Fruit fly (Drosophila melanogaster) whole organism, embryonic: ENCODE data around the gene CG6928.

ENCODE experiments used
- Ada2b ChIP-seq: fragments of 200-800 bp; sonication (Bioruptor generic); IDR thresholded peaks from 2 replicates; pipeline ENCODE4 v1.3.6; 2022; ENCODE audit warnings: missing biosample characterization, missing genetic modification characterization
- Atf3 ChIP-seq: fragments of 200-800 bp; sonication (Bioruptor generic); optimal IDR thresholded peaks from 3 replicates; lab custom pipeline; 2016; ENCODE audit warnings: missing biosample characterization, missing genetic modification characterization
- Bgb ChIP-seq: fragments of 200-800 bp; sonication (Bioruptor generic); IDR thresholded peaks from 2 replicates; pipeline ENCODE4 v1.3.6; 2022; ENCODE audit warnings: missing biosample characterization, missing genetic modification characterization; ENCODE audit not compliant: partially characterized antibody
- CG10565 ChIP-seq: fragments of 200-800 bp; sonication (Bioruptor generic); optimal IDR thresholded peaks from 3 replicates; lab custom pipeline; 2016; ENCODE audit warnings: missing biosample characterization, mild to moderate bottlenecking, missing genetic modification characterization
- CG12219 ChIP-seq: fragments of 200-800 bp; sonication (Bioruptor generic); optimal IDR thresholded peaks from 3 replicates; lab custom pipeline; 2018; ENCODE audit warnings: missing biosample characterization, mild to moderate bottlenecking, missing genetic modification characterization
- CG12942 ChIP-seq: fragments of 200-800 bp; sonication (Bioruptor generic); optimal IDR thresholded peaks from 3 replicates; lab custom pipeline; 2016; ENCODE audit warnings: missing biosample characterization, missing genetic modification characterization
- CG14050 ChIP-seq: fragments of 200-800 bp; sonication (Bioruptor generic); IDR thresholded peaks from 3 replicates; pipeline ENCODE4 v1.3.6; 2022; ENCODE audit warnings: missing biosample characterization, missing genetic modification characterization
- CG15073 ChIP-seq: fragments of 200-800 bp; sonication (Bioruptor generic); optimal IDR thresholded peaks from 2 replicates; lab custom pipeline; 2016; ENCODE audit warnings: missing biosample characterization, missing genetic modification characterization
- CG16815 ChIP-seq: fragments of 200-800 bp; sonication (Bioruptor generic); optimal IDR thresholded peaks from 3 replicates; lab custom pipeline; 2017; ENCODE audit warnings: missing biosample characterization, mild to moderate bottlenecking, missing genetic modification characterization
- CG17186 ChIP-seq: fragments of 200-800 bp; sonication (Bioruptor generic); optimal IDR thresholded peaks from 3 replicates; lab custom pipeline; 2017; ENCODE audit warnings: missing biosample characterization, missing genetic modification reagents, missing genetic modification characterization
- CG2116 ChIP-seq: fragments of 200-800 bp; sonication (Bioruptor generic); optimal IDR thresholded peaks from 3 replicates; lab custom pipeline; 2018; ENCODE audit warnings: missing biosample characterization, mild to moderate bottlenecking, missing genetic modification characterization
- CG2120 ChIP-seq: fragments of 200-800 bp; sonication (Bioruptor generic); optimal IDR thresholded peaks from 3 replicates; lab custom pipeline; 2016; ENCODE audit warnings: missing biosample characterization, missing genetic modification characterization
- CG5245 ChIP-seq: fragments of 200-800 bp; sonication (Bioruptor generic); optimal IDR thresholded peaks from 3 replicates; lab custom pipeline; 2016; ENCODE audit warnings: missing biosample characterization, missing genetic modification characterization
- CG7963 ChIP-seq: fragments of 200-800 bp; sonication (Bioruptor generic); IDR thresholded peaks from 3 replicates; pipeline ENCODE4 v1.3.6; 2022; ENCODE audit warnings: missing biosample characterization, missing genetic modification characterization; ENCODE audit not compliant: partially characterized antibody
- CG9215 ChIP-seq: fragments of 200-800 bp; sonication (Bioruptor generic); IDR thresholded peaks from 2 replicates; pipeline ENCODE4 v1.3.6; 2022; ENCODE audit warnings: missing biosample characterization, missing genetic modification characterization
- CTCF ChIP-seq: fragments of 200-800 bp; sonication (Bioruptor generic); optimal IDR thresholded peaks from 2 replicates; lab custom pipeline; 2017; ENCODE audit warnings: missing biosample characterization, mild to moderate bottlenecking, missing genetic modification characterization, moderate library complexity
- Dref ChIP-seq: fragments of 200-800 bp; sonication (Bioruptor generic); IDR thresholded peaks from 2 replicates; pipeline ENCODE4 v1.3.6; 2022; ENCODE audit warnings: missing biosample characterization, missing genetic modification characterization
- Hr39 ChIP-seq: fragments of >200 bp; optimal IDR thresholded peaks from 2 replicates; lab custom pipeline; 2017
- MBD-R2 ChIP-seq: fragments of 200-800 bp; sonication (Bioruptor generic); IDR thresholded peaks from 2 replicates; pipeline ENCODE4 v1.3.6; 2022; ENCODE audit warnings: missing biosample characterization, missing genetic modification characterization
- Med ChIP-seq: fragments of 200-800 bp; sonication (Bioruptor generic); peaks from one replicate; lab custom pipeline; 2016; ENCODE audit warnings: missing biosample characterization, missing genetic modification characterization, mild to moderate bottlenecking, inconsistent platforms, moderate library complexity
- NC2α ChIP-seq: fragments of 200-800 bp; sonication (Bioruptor generic); optimal IDR thresholded peaks from 2 replicates; lab custom pipeline; 2016; ENCODE audit warnings: missing biosample characterization, missing genetic modification characterization
- Nf-YB ChIP-seq: fragments of 200-800 bp; sonication (Bioruptor generic); optimal IDR thresholded peaks from 3 replicates; lab custom pipeline; 2019; ENCODE audit warnings: missing biosample characterization, mild to moderate bottlenecking, missing genetic modification characterization, moderate library complexity
- Opbp ChIP-seq: fragments of 200-800 bp; sonication (Bioruptor generic); IDR thresholded peaks from 3 replicates; pipeline ENCODE4 v1.3.6; 2022; ENCODE audit warnings: missing biosample characterization, missing genetic modification characterization; ENCODE audit not compliant: partially characterized antibody
- cg ChIP-seq: fragments of 200-800 bp; sonication (Bioruptor generic); optimal IDR thresholded peaks from 3 replicates; lab custom pipeline; 2019; ENCODE audit warnings: missing biosample characterization, mild to moderate bottlenecking, missing genetic modification characterization, moderate library complexity
- chinmo ChIP-seq: fragments of 200-800 bp; sonication (Bioruptor generic); IDR thresholded peaks from 4 replicates; pipeline ENCODE4 v1.3.6; 2022; ENCODE audit warnings: missing biosample characterization, missing genetic modification characterization; ENCODE audit not compliant: partially characterized antibody
- chn ChIP-seq: fragments of 200-800 bp; sonication (Bioruptor generic); optimal IDR thresholded peaks from 2 replicates; lab custom pipeline; 2016; ENCODE audit warnings: missing biosample characterization, missing genetic modification characterization
- crp ChIP-seq, 2 experiments: fragments of 200-800 bp; sonication (Bioruptor generic); optimal IDR thresholded peaks; 2 replicates in 1 of 2; 3 replicates in 1 of 2; lab custom pipeline; 2017; ENCODE audit warnings: missing biosample characterization in 2 of 2, missing genetic modification characterization in 2 of 2, mild to moderate bottlenecking in 1 of 2, moderate library complexity in 1 of 2
- disco-r ChIP-seq: fragments of 200-800 bp; sonication (Bioruptor generic); optimal IDR thresholded peaks from 2 replicates; lab custom pipeline; 2016; ENCODE audit warnings: missing biosample characterization, missing genetic modification characterization
- eve ChIP-seq, 2 experiments: fragments of >200 bp; optimal IDR thresholded peaks; 2 replicates each; lab custom pipeline; 2017; ENCODE audit warnings: missing biosample characterization in 2 of 2, missing genetic modification characterization in 2 of 2
- exex ChIP-seq: fragments of 200-800 bp; sonication (Bioruptor generic); optimal IDR thresholded peaks from 4 replicates; lab custom pipeline; 2018; ENCODE audit warnings: missing biosample characterization, mild to moderate bottlenecking, missing genetic modification characterization, moderate library complexity
- gcm2 ChIP-seq: fragments of 200-800 bp; sonication (Bioruptor generic); optimal IDR thresholded peaks from 2 replicates; lab custom pipeline; 2016; ENCODE audit warnings: missing biosample characterization, missing genetic modification characterization
- gro ChIP-seq: fragments of 200-800 bp; sonication (Bioruptor generic); optimal IDR thresholded peaks from 2 replicates; lab custom pipeline; 2016; ENCODE audit warnings: missing biosample characterization, missing genetic modification characterization
- ham ChIP-seq: fragments of 200-800 bp; sonication (Bioruptor generic); IDR thresholded peaks from 2 replicates; pipeline ENCODE4 v1.3.6; 2022; ENCODE audit warnings: missing biosample characterization, missing genetic modification characterization
- hb ChIP-seq: fragments of 200-800 bp; sonication (Bioruptor generic); IDR thresholded peaks from 3 replicates; pipeline ENCODE4 v1.3.6; 2022; ENCODE audit warnings: missing biosample characterization, missing genetic modification characterization; ENCODE audit not compliant: partially characterized antibody
- hbn ChIP-seq: fragments of 200-800 bp; sonication (Bioruptor generic); IDR thresholded peaks from 2 replicates; pipeline ENCODE4 v1.3.6; 2022; ENCODE audit warnings: missing biosample characterization, missing genetic modification characterization; ENCODE audit not compliant: partially characterized antibody
- jing ChIP-seq: fragments of 200-800 bp; sonication (Bioruptor generic); optimal IDR thresholded peaks from 2 replicates; lab custom pipeline; 2018; ENCODE audit warnings: missing biosample characterization, mild to moderate bottlenecking, missing genetic modification characterization
- ken ChIP-seq: fragments of 200-800 bp; sonication (Bioruptor generic); IDR thresholded peaks from 3 replicates; pipeline ENCODE4 v1.3.6; 2022; ENCODE audit warnings: missing biosample characterization, missing genetic modification characterization
- lov ChIP-seq, 2 experiments: fragments of 200-800 bp in 1 of 2; fragments of >200 bp in 1 of 2; sonication (Bioruptor generic) in 1 of 2; IDR thresholded peaks in 1 of 2; optimal IDR thresholded peaks in 1 of 2; 2 replicates in 1 of 2; 3 replicates in 1 of 2; pipeline versions ENCODE4 v1.3.6 to Lab custom; 2017 to 2022; ENCODE audit warnings: missing biosample characterization in 1 of 2, missing genetic modification characterization in 1 of 2
- maf-S ChIP-seq: fragments of 200-800 bp; sonication (Bioruptor generic); optimal IDR thresholded peaks from 2 replicates; lab custom pipeline; 2016; ENCODE audit warnings: missing biosample characterization, missing genetic modification characterization
- mld ChIP-seq: fragments of 200-800 bp; sonication (Bioruptor generic); IDR thresholded peaks from 3 replicates; pipeline ENCODE4 v1.3.6; 2022; ENCODE audit warnings: missing biosample characterization, missing genetic modification characterization; ENCODE audit not compliant: partially characterized antibody
- pfk ChIP-seq: fragments of 200-800 bp; sonication (Bioruptor generic); optimal IDR thresholded peaks from 2 replicates; lab custom pipeline; 2018; ENCODE audit warnings: missing biosample characterization, mild to moderate bottlenecking, missing genetic modification characterization, moderate library complexity
- rib ChIP-seq: fragments of 200-800 bp; sonication (Bioruptor generic); IDR thresholded peaks from 2 replicates; pipeline ENCODE4 v1.3.6; 2022; ENCODE audit warnings: missing biosample characterization, missing genetic modification characterization
- ro ChIP-seq: fragments of 200-800 bp; sonication (Bioruptor generic); IDR thresholded peaks from 2 replicates; pipeline ENCODE4 v1.3.6; 2022; ENCODE audit warnings: missing biosample characterization, missing genetic modification characterization
- salm ChIP-seq: fragments of 200-800 bp; sonication (Bioruptor generic); optimal IDR thresholded peaks from 2 replicates; lab custom pipeline; 2018; ENCODE audit warnings: missing biosample characterization, mild to moderate bottlenecking, missing genetic modification characterization
- sim ChIP-seq: fragments of 200-800 bp; sonication (Bioruptor generic); IDR thresholded peaks from 2 replicates; pipeline ENCODE4 v1.3.6; 2022; ENCODE audit warnings: missing biosample characterization, missing genetic modification characterization
- slbo ChIP-seq: fragments of 200-800 bp; sonication (Bioruptor generic); IDR thresholded peaks from 2 replicates; pipeline ENCODE4 v1.3.6; 2022; ENCODE audit warnings: missing biosample characterization, missing genetic modification characterization
- slou ChIP-seq: fragments of 200-800 bp; sonication (Bioruptor generic); optimal IDR thresholded peaks from 3 replicates; lab custom pipeline; 2016; ENCODE audit warnings: missing biosample characterization, missing genetic modification characterization
- sqz ChIP-seq: fragments of 200-800 bp; sonication (Bioruptor generic); optimal IDR thresholded peaks from 3 replicates; lab custom pipeline; 2018; ENCODE audit warnings: missing biosample characterization, mild to moderate bottlenecking, missing genetic modification characterization
- yki ChIP-seq: fragments of >200 bp; optimal IDR thresholded peaks from 3 replicates; lab custom pipeline; 2018

Gene CG6928

DNA sequence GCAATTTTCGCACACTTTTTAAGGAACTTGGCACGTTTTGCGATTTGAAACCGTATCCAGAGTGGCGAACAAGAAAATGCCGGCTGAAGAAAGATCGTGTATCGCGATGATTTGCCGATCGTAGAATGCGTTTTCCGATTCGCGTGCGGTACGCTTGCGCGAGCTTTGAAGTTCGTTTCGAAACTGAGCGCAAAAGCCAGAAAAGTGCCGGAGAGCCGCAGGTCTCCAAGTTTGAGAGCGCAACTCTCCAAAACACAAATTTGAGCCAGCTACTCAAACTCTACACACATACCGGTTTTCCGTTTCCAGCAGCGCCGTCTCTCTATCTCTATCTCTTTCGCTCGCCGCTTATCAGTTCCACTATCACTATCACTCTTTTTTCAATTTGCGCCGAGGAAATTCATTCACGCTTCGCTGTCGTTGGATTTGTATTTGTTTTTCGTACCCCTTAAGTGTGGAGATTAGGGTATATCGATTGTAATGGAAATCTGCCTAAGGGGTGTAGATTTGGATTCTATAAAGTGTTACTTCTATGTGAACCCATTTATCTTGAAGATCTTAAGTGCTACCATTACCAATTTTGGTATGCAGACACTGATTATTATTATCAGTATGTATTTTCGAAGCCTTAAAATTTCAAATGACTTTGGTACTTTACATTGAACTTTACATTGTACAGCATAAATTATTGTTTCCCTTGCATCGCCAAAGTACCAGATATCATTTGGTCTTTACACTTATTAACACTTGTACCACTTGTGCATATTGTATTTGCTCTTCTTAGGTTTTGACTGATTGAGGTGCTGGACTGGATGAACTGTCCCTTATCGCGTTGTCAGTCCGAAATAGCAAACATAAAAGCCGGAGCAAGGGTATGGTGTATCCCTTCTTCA is 53.6 kb downstream of the CG6928 start (continued):
- TF ChIP-seq CG10565 (GFP tag; lab: Kevin White, UChicago) (peak; percentile 18), rib (no peak), CG2116 (GFP tag; lab: Kevin White, UChicago) (peak; percentile 20), NC2α (no peak), hbn (GFP tag; lab: Robert Waterston, UW) (no peak; the same call in 1 of the 2 replicates), gcm2 (peak; percentile 24), CTCF (GFP tag; lab: Kevin White, UChicago) (no peak), CG17186 (GFP tag; lab: Kevin White, UChicago) (peak; percentile 51), CG12942 (GFP tag; lab: Kevin White, UChicago) (peak; percentile 48), Dref (no peak), chinmo (GFP tag; lab: Robert Waterston, UW) (peak; percentile 85; the same call in 2 of the 4 replicates), slbo (GFP tag; lab: Robert Waterston, UW) (peak; percentile 42), Atf3 (peak; percentile 47), ro (GFP tag; lab: Robert Waterston, UW) (peak; percentile 33; the same call in 1 of the 2 replicates), Nf-YB (GFP tag; lab: Kevin White, UChicago) (peak; percentile 49), Bgb (GFP tag; lab: Robert Waterston, UW) (peak; percentile 55; the same call in 1 of the 2 replicates), sim (GFP tag; lab: Robert Waterston, UW) (no peak), maf-S (GFP tag; lab: Kevin White, UChicago) (peak; percentile 12), CG5245 (GFP tag; lab: Kevin White, UChicago) (peak; percentile 39), ham (GFP tag; lab: Robert Waterston, UW) (no peak), chn (GFP tag; lab: Kevin White, UChicago) (peak; percentile 46), MBD-R2 (no peak), jing (GFP tag; lab: Kevin White, UChicago) (peak; percentile 26), slou (GFP tag; lab: Kevin White, UChicago) (no peak), lov (optimal IDR thresholded peaks at IDR 0.05; lab: Kevin White, UChicago) (no peak), lov (GFP tag; IDR thresholded peaks at IDR 0.05; lab: Robert Waterston, UW) (no peak), CG7963 (no peak), CG2120 (GFP tag; lab: Kevin White, UChicago) (peak; percentile 74), crp (GFP tag; optimal IDR thresholded peaks at IDR 0.05; lab: Kevin White, UChicago) (peak in 1 of 2 experiments; percentile 13), CG9215 (GFP tag; lab: Robert Waterston, UW) (peak; percentile 47), hb (no peak), Med (GFP tag; lab: Kevin White, UChicago) (peak; percentile 87), Opbp (GFP tag; lab: Robert Waterston, UW) (peak; percentile 50; the same call in 2 of the 3 replicates), pfk (no peak), ken (GFP tag; lab: Robert Waterston, UW) (peak; percentile 58; the same call in 2 of the 3 replicates), CG16815 (GFP tag; lab: Kevin White, UChicago) (peak; percentile 64), cg (no peak), CG14050 (GFP tag; lab: Robert Waterston, UW) (peak; percentile 24; the same call in 2 of the 3 replicates), disco-r (GFP tag; lab: Kevin White, UChicago) (peak; percentile 49), Hr39 (no peak), salm (tag; lab: Kevin White, UChicago) (no peak), Ada2b (GFP tag; lab: Robert Waterston, UW) (no peak), yki (no peak), exex (tag; lab: Kevin White, UChicago) (peak; percentile 54), gro (GFP tag; lab: Kevin White, UChicago) (no peak), sqz (GFP tag; lab: Kevin White, UChicago) (peak; percentile 55), eve (GFP tag; optimal IDR thresholded peaks at IDR 0.05; lab: Kevin White, UChicago) (peak in 1 of 2 experiments; percentile 90), mld (GFP tag; lab: Robert Waterston, UW) (no peak), CG12219 (peak; percentile 61), CG15073 (GFP tag; lab: Kevin White, UChicago) (no peak)
